Fruit fly (Drosophila melanogaster): ENCODE data around the gene CG8500.

CG8500 gene

DNA sequence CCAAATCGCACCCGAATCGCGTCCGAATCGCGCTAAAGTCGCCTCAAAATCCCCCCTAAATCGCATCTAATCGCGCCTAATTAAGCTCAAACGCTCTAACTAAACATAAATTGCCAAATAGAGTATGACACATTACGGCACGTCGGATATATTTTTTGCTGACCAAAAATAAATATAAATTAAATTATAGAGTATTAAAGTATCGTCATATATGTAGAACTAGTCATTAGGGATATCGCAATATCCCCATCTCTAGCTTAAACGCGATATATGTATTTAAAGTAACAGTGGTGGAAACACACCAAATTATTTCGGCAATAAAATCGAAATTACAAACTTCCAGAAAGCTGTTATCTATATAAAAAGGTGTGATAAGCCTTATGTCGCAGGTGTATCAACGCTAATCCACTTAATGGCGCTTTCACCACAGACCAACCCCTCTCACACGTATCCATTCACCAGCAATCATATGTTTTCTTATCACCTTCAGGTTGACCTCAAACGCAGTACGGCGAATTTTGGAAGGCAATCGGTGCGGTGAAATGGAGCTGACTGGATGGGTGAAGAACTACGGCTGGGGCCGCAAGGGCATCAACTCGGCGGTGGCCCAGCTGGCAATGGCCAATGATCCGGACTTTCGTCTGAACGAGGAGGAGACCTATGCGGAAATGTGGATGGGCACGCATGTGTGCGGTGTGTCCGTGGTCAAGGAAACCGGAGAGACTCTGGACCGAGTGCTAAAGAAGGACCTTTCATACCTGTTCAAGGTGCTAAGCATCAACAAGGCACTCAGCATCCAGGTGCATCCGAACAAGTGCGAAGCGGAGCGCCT is 24.9 kb upstream of the CG8500 start, which contains the start of gene Mpi (continued):
- no peak for TF ChIP-seq pros (GFP tag; optimal IDR thresholded peaks at IDR 0.05)
- no peak for TF ChIP-seq tio (GFP tag; optimal IDR thresholded peaks at IDR 0.05)
- peak; percentile 13 for TF ChIP-seq Hsf (GFP tag; optimal IDR thresholded peaks at IDR 0.05)
- TF ChIP-seq NC2β (GFP tag; optimal IDR thresholded peaks at IDR 0.05): no peak
- TF ChIP-seq CG43689 (GFP tag; IDR thresholded peaks at IDR 0.05): no peak
- TF ChIP-seq inv (GFP tag; IDR thresholded peaks at IDR 0.05; ENCODE audit: partially characterized antibody): peak; percentile 44
- no peak for TF ChIP-seq gro (GFP tag; optimal IDR thresholded peaks at IDR 0.05)
- TF ChIP-seq ci (GFP tag; IDR thresholded peaks at IDR 0.05): peak; percentile 43; the same call in 2 of the 3 replicates
- TF ChIP-seq Fer3 (tag; optimal IDR thresholded peaks at IDR 0.05): no peak
- peak; percentile 33 for TF ChIP-seq CG3281 (GFP tag; optimal IDR thresholded peaks at IDR 0.05)
- TF ChIP-seq CG11398 (GFP tag; optimal IDR thresholded peaks at IDR 0.05): no peak
- no peak for TF ChIP-seq CG8388 (GFP tag; optimal IDR thresholded peaks at IDR 0.05)
- TF ChIP-seq CG2116 (GFP tag; optimal IDR thresholded peaks at IDR 0.05): peak; percentile 66
- no peak for TF ChIP-seq dmrt99B (tag; optimal IDR thresholded peaks at IDR 0.05)
- TF ChIP-seq CG7963 (GFP tag; IDR thresholded peaks at IDR 0.05; ENCODE audit: partially characterized antibody): no peak
- no peak for TF ChIP-seq CG10147 (GFP tag; optimal IDR thresholded peaks at IDR 0.05)
- peak; percentile 43; the same call in 1 of the 3 replicates for TF ChIP-seq zfh1 (GFP tag; IDR thresholded peaks at IDR 0.05)
- peak; percentile 32 for TF ChIP-seq CG9727 (GFP tag; optimal IDR thresholded peaks at IDR 0.05)
- TF ChIP-seq Spps (tag; optimal IDR thresholded peaks at IDR 0.05): no peak
- peak; percentile 34 for TF ChIP-seq CG15696 (tag; optimal IDR thresholded peaks at IDR 0.05)
- TF ChIP-seq bab2 (GFP tag; optimal IDR thresholded peaks at IDR 0.05): no peak
- no peak for TF ChIP-seq sc (optimal IDR thresholded peaks at IDR 0.05)
- TF ChIP-seq sc (GFP tag; optimal IDR thresholded peaks at IDR 0.05): no peak
- TF ChIP-seq Neu2 (GFP tag; optimal IDR thresholded peaks at IDR 0.05; ENCODE audit: borderline replicate concordance): no peak
- no peak for TF ChIP-seq pb (GFP tag; optimal IDR thresholded peaks at IDR 0.05)
- TF ChIP-seq dm (GFP tag; optimal IDR thresholded peaks at IDR 0.05): no peak
- TF ChIP-seq CG2712 (tag; optimal IDR thresholded peaks at IDR 0.05): no peak
- peak; percentile 56; the same call in 1 of the 2 replicates for TF ChIP-seq bbx (GFP tag; IDR thresholded peaks at IDR 0.05; ENCODE audit: partially characterized antibody)
- no peak for TF ChIP-seq CG11093 (GFP tag; IDR thresholded peaks at IDR 0.05)
- no peak for TF ChIP-seq kni (GFP tag; optimal IDR thresholded peaks at IDR 0.05)
- TF ChIP-seq Ptx1 (GFP tag; IDR thresholded peaks at IDR 0.05): no peak
- no peak for TF ChIP-seq ap (GFP tag; IDR thresholded peaks at IDR 0.05)
- no peak for TF ChIP-seq usp (GFP tag; optimal IDR thresholded peaks at IDR 0.05)
- TF ChIP-seq vnd (GFP tag; IDR thresholded peaks at IDR 0.05; ENCODE audit: partially characterized antibody): no peak
- no peak; the same call in 1 of the 3 replicates for TF ChIP-seq HLH4C (GFP tag; IDR thresholded peaks at IDR 0.05; ENCODE audit: partially characterized antibody)
- TF ChIP-seq CG10267 (tag; optimal IDR thresholded peaks at IDR 0.05): peak; percentile 48
- no peak; the same call in 2 of the 3 replicates for TF ChIP-seq B-H1 (GFP tag; IDR thresholded peaks at IDR 0.05)
- TF ChIP-seq CG8765 (GFP tag; IDR thresholded peaks at IDR 0.05): no peak
- TF ChIP-seq corto (GFP tag; optimal IDR thresholded peaks at IDR 0.05): no peak
- TF ChIP-seq da (GFP tag; optimal IDR thresholded peaks at IDR 0.05): no peak
- TF ChIP-seq CG7745 (tag; optimal IDR thresholded peaks at IDR 0.05): peak; percentile 1
- TF ChIP-seq CG12744 (GFP tag; optimal IDR thresholded peaks at IDR 0.05): no peak
- no peak for TF ChIP-seq Adf1 (GFP tag; IDR thresholded peaks at IDR 0.05)
- no peak for TF ChIP-seq CG15479 (GFP tag; optimal IDR thresholded peaks at IDR 0.05)
- TF ChIP-seq CG16863 (GFP tag; optimal IDR thresholded peaks at IDR 0.05): no peak
- TF ChIP-seq bowl (GFP tag; IDR thresholded peaks at IDR 0.05): no peak
- no peak for TF ChIP-seq chif (GFP tag; optimal IDR thresholded peaks at IDR 0.05)
- peak; percentile 52; the same call in 1 of the 2 replicates for TF ChIP-seq amos (GFP tag; IDR thresholded peaks at IDR 0.05; ENCODE audit: partially characterized antibody)
- peak; percentile 36 for TF ChIP-seq B-H2 (GFP tag; optimal IDR thresholded peaks at IDR 0.05)

Data from whole organism, embryonic.